Worm (Caenorhabditis elegans) whole organism, young adult: Measurements from ENCODE around the gene atln-1.
A peak's percentile ranks its signal among the peaks of the same experiment; 100 is the strongest.

Source experiments
- C17E4.6 ChIP-seq: fragments of 200-800 bp; sonication (Bioruptor generic); IDR thresholded peaks from 2 replicates; pipeline ENCODE4 v1.3.6; 2022; ENCODE audit warnings: missing genetic modification reagents, missing genetic modification characterization, missing compliant biosample characterization
- D2030.7 ChIP-seq: fragments of 200-800 bp; sonication (Bioruptor generic); IDR thresholded peaks from 2 replicates; pipeline ENCODE4 v1.3.6; 2022; ENCODE audit warnings: missing genetic modification reagents, missing genetic modification characterization, missing compliant biosample characterization
- F10E7.11 ChIP-seq: sonication (generic microtip); optimal IDR thresholded peaks from 2 replicates; lab custom pipeline; 2017; ENCODE audit warnings: mild to moderate bottlenecking, missing genetic modification characterization, moderate library complexity, missing compliant biosample characterization
- F22D6.2 ChIP-seq: sonication (generic microtip); optimal IDR thresholded peaks from 2 replicates; lab custom pipeline; 2016; ENCODE audit warnings: mild to moderate bottlenecking, missing genetic modification characterization, missing compliant biosample characterization
- F55B11.4 ChIP-seq: sonication (generic microtip); optimal IDR thresholded peaks from 2 replicates; lab custom pipeline; 2016; ENCODE audit warnings: missing compliant biosample characterization, missing genetic modification characterization, borderline replicate concordance; ENCODE audit not compliant: insufficient read depth
- F57C9.4 ChIP-seq: sonication (generic microtip); optimal IDR thresholded peaks from 2 replicates; lab custom pipeline; 2017; ENCODE audit warnings: mild to moderate bottlenecking, missing genetic modification characterization, missing compliant biosample characterization
- K11D2.4 ChIP-seq: fragments of 200-800 bp; sonication (Bioruptor generic); IDR thresholded peaks from 2 replicates; pipeline ENCODE4 v1.3.6; 2022; ENCODE audit warnings: missing genetic modification reagents, missing genetic modification characterization, missing compliant biosample characterization
- K12H6.12 ChIP-seq: fragments of 200-800 bp; sonication (Bioruptor generic); optimal IDR thresholded peaks from 2 replicates; lab custom pipeline; 2018; ENCODE audit warnings: mild to moderate bottlenecking, missing genetic modification characterization, missing compliant biosample characterization
- Y53G8AR.9 ChIP-seq: fragments of 200-800 bp; sonication (Bioruptor generic); conservative IDR thresholded peaks from 2 replicates; pipeline ENCODE4 v1.3.6; 2022; ENCODE audit warnings: missing genetic modification reagents, missing genetic modification characterization, missing compliant biosample characterization
- Y56A3A.18 ChIP-seq: fragments of 200-800 bp; sonication (Bioruptor generic); IDR thresholded peaks from 2 replicates; pipeline ENCODE4 v1.3.6; 2022; ENCODE audit warnings: missing genetic modification reagents, missing genetic modification characterization, missing compliant biosample characterization
- Y79H2A.3 ChIP-seq: fragments of 200-800 bp; sonication (Bioruptor generic); conservative IDR thresholded peaks from 2 replicates; pipeline ENCODE4 v1.3.6; 2022; ENCODE audit warnings: missing genetic modification reagents, missing genetic modification characterization, missing compliant biosample characterization
- ZK185.1 ChIP-seq: sonication (generic microtip); optimal IDR thresholded peaks from 2 replicates; lab custom pipeline; 2016; ENCODE audit warnings: mild to moderate bottlenecking, missing genetic modification characterization, missing compliant biosample characterization; ENCODE audit not compliant: poor library complexity, severe bottlenecking
- aptf-2 ChIP-seq: fragments of 200-800 bp; sonication (Bioruptor generic); conservative IDR thresholded peaks from 2 replicates; pipeline ENCODE4 v1.3.6; 2022; ENCODE audit warnings: missing genetic modification reagents, missing genetic modification characterization, missing compliant biosample characterization
- aptf-3 ChIP-seq: fragments of 200-800 bp; sonication (Bioruptor generic); IDR thresholded peaks from 2 replicates; pipeline ENCODE4 v1.3.6; 2022; ENCODE audit warnings: missing genetic modification characterization, missing compliant biosample characterization
- atf-7 ChIP-seq: sonication (generic microtip); optimal IDR thresholded peaks from 2 replicates; lab custom pipeline; 2017; ENCODE audit warnings: mild to moderate bottlenecking, missing genetic modification characterization, missing compliant biosample characterization
- attf-3 ChIP-seq: fragments of 200-800 bp; sonication (Bioruptor generic); conservative IDR thresholded peaks from 2 replicates; pipeline ENCODE4 v1.3.6; 2022; ENCODE audit warnings: missing genetic modification reagents, missing genetic modification characterization, missing compliant biosample characterization
- attf-5 ChIP-seq: fragments of 200-800 bp; sonication (Bioruptor generic); optimal IDR thresholded peaks from 2 replicates; lab custom pipeline; 2018; ENCODE audit warnings: mild to moderate bottlenecking, missing genetic modification characterization, missing compliant biosample characterization
- bed-1 ChIP-seq: fragments of 200-800 bp; sonication (Bioruptor generic); IDR thresholded peaks from 2 replicates; pipeline ENCODE4 v1.3.6; 2022; ENCODE audit warnings: missing genetic modification reagents, missing genetic modification characterization, missing compliant biosample characterization
- ccch-3 ChIP-seq: fragments of 200-800 bp; sonication (Bioruptor generic); optimal IDR thresholded peaks from 2 replicates; lab custom pipeline; 2018; ENCODE audit warnings: mild to moderate bottlenecking, missing genetic modification characterization, missing compliant biosample characterization
- cebp-1 ChIP-seq, 2 experiments: fragments of 200-800 bp in 1 of 2; sonication (Bioruptor generic) in 1 of 2; sonication (generic microtip) in 1 of 2; IDR thresholded peaks in 1 of 2; optimal IDR thresholded peaks in 1 of 2; 2 replicates each; pipeline versions ENCODE4 v1.3.6 to Lab custom; 2017 to 2022; ENCODE audit warnings: missing compliant biosample characterization in 2 of 2, missing genetic modification characterization in 2 of 2, mild to moderate bottlenecking in 1 of 2, missing genetic modification reagents in 1 of 2, moderate library complexity in 1 of 2
- ceh-100 ChIP-seq: fragments of 200-800 bp; sonication (Bioruptor generic); IDR thresholded peaks from 2 replicates; pipeline ENCODE4 v1.3.6; 2022; ENCODE audit warnings: missing genetic modification reagents, missing genetic modification characterization, missing compliant biosample characterization
- ceh-58 ChIP-seq: fragments of 200-800 bp; sonication (Bioruptor generic); IDR thresholded peaks from 2 replicates; pipeline ENCODE4 v1.3.6; 2022; ENCODE audit warnings: missing genetic modification characterization, missing compliant biosample characterization
- ceh-79 ChIP-seq: sonication (generic microtip); optimal IDR thresholded peaks from 2 replicates; lab custom pipeline; 2017; ENCODE audit warnings: mild to moderate bottlenecking, missing genetic modification characterization, missing compliant biosample characterization
- chd-7 ChIP-seq: sonication (generic microtip); optimal IDR thresholded peaks from 2 replicates; lab custom pipeline; 2016; ENCODE audit warnings: mild to moderate bottlenecking, missing genetic modification characterization, moderate library complexity, missing compliant biosample characterization
- die-1 ChIP-seq: sonication (generic microtip); optimal IDR thresholded peaks from 2 replicates; lab custom pipeline; 2016; ENCODE audit warnings: missing genotype, mild to moderate bottlenecking, missing genetic modification characterization, missing compliant biosample characterization
- dpff-1 ChIP-seq: sonication (generic microtip); optimal IDR thresholded peaks from 2 replicates; lab custom pipeline; 2017; ENCODE audit warnings: mild to moderate bottlenecking, missing genetic modification characterization, missing compliant biosample characterization
- efl-1 ChIP-seq: fragments of 150-350 bp; optimal IDR thresholded peaks from 2 replicates; lab custom pipeline; 2014; ENCODE audit warnings: missing biosample characterization, missing genetic modification reagents, missing genetic modification characterization
- fkh-3 ChIP-seq: sonication (generic microtip); optimal IDR thresholded peaks from 2 replicates; lab custom pipeline; 2016; ENCODE audit warnings: mild to moderate bottlenecking, missing genetic modification characterization, missing compliant biosample characterization
- hrde-1 ChIP-seq: sonication (generic microtip); optimal IDR thresholded peaks from 2 replicates; lab custom pipeline; 2016; ENCODE audit warnings: missing genetic modification characterization, mild to moderate bottlenecking, missing compliant biosample characterization, moderate library complexity, missing genotype, missing genetic modification reagents, borderline replicate concordance
- lag-1 ChIP-seq: fragments of 200-800 bp; sonication (Bioruptor generic); IDR thresholded peaks from 2 replicates; pipeline ENCODE4 v1.3.6; 2022; ENCODE audit warnings: missing genetic modification reagents, missing genetic modification characterization, missing compliant biosample characterization
- let-526 ChIP-seq: fragments of 200-800 bp; sonication (Bioruptor generic); IDR thresholded peaks from 2 replicates; pipeline ENCODE4 v1.3.6; 2022; ENCODE audit warnings: missing genetic modification reagents, missing genetic modification characterization, missing compliant biosample characterization
- lin-40 ChIP-seq: sonication (generic microtip); optimal IDR thresholded peaks from 2 replicates; lab custom pipeline; 2016; ENCODE audit warnings: missing genetic modification characterization, mild to moderate bottlenecking, missing compliant biosample characterization, missing genotype, missing genetic modification reagents
- lin-54 ChIP-seq: fragments of 200-800 bp; sonication (Bioruptor generic); optimal IDR thresholded peaks from 2 replicates; lab custom pipeline; 2018; ENCODE audit warnings: mild to moderate bottlenecking, missing genetic modification characterization, missing compliant biosample characterization
- madf-3 ChIP-seq: fragments of 200-800 bp; sonication (Bioruptor generic); IDR thresholded peaks from 2 replicates; pipeline ENCODE4 v1.3.6; 2022; ENCODE audit warnings: missing genetic modification reagents, missing genetic modification characterization, missing compliant biosample characterization
- madf-6 ChIP-seq: fragments of 200-800 bp; sonication (Bioruptor generic); IDR thresholded peaks from 2 replicates; pipeline ENCODE4 v1.3.6; 2022; ENCODE audit warnings: missing genetic modification reagents, missing genetic modification characterization, missing compliant biosample characterization
- nhr-90 ChIP-seq: sonication (generic microtip); optimal IDR thresholded peaks from 2 replicates; lab custom pipeline; 2016; ENCODE audit warnings: missing genotype, mild to moderate bottlenecking, missing genetic modification characterization, missing compliant biosample characterization
- repo-1 ChIP-seq: sonication (generic microtip); optimal IDR thresholded peaks from 2 replicates; lab custom pipeline; 2017; ENCODE audit warnings: mild to moderate bottlenecking, missing genetic modification characterization, missing compliant biosample characterization
- sdz-38 ChIP-seq: sonication (generic microtip); optimal IDR thresholded peaks from 2 replicates; lab custom pipeline; 2016; ENCODE audit warnings: missing genotype, missing genetic modification characterization, missing compliant biosample characterization
- sea-2 ChIP-seq: fragments of 200-800 bp; sonication (Bioruptor generic); IDR thresholded peaks from 2 replicates; pipeline ENCODE4 v1.3.6; 2022; ENCODE audit warnings: missing genetic modification characterization, missing compliant biosample characterization
- snpc-3.4 ChIP-seq: sonication (generic microtip); optimal IDR thresholded peaks from 2 replicates; lab custom pipeline; 2017; ENCODE audit warnings: missing genetic modification characterization, mild to moderate bottlenecking, missing compliant biosample characterization, antibody characterized with exemption, moderate library complexity, missing genotype, missing genetic modification reagents
- snpc-4 ChIP-seq, 5 experiments: fragments of 150-350 bp in 1 of 5; sonication (generic microtip) in 4 of 5; optimal IDR thresholded peaks; 2 replicates each; lab custom pipeline; 2014 to 2018; ENCODE audit warnings: missing genetic modification characterization in 5 of 5, missing biosample characterization in 3 of 5, antibody characterized with exemption in 2 of 5, mild to moderate bottlenecking in 2 of 5, missing compliant biosample characterization in 2 of 5, missing genotype in 2 of 5, moderate library complexity in 2 of 5, missing genetic modification reagents in 1 of 5
- sptf-2 ChIP-seq: fragments of 200-800 bp; sonication (Bioruptor generic); optimal IDR thresholded peaks from 2 replicates; lab custom pipeline; 2018; ENCODE audit warnings: mild to moderate bottlenecking, missing genetic modification characterization, missing compliant biosample characterization
- tbp1 ChIP-seq: fragments of 200-800 bp; sonication (Bioruptor generic); optimal IDR thresholded peaks from 2 replicates; lab custom pipeline; 2018; ENCODE audit warnings: mild to moderate bottlenecking, missing genetic modification characterization, missing compliant biosample characterization
- tlf-1 ChIP-seq: fragments of 200-800 bp; sonication (Bioruptor generic); optimal IDR thresholded peaks from 2 replicates; lab custom pipeline; 2018; ENCODE audit warnings: mild to moderate bottlenecking, missing genetic modification characterization, missing compliant biosample characterization
- unc-62 ChIP-seq: fragments of 150-350 bp; optimal IDR thresholded peaks from 2 replicates; lab custom pipeline; 2014; ENCODE audit warnings: missing biosample characterization, missing genetic modification reagents, missing genetic modification characterization
- zim-3 ChIP-seq: sonication (generic microtip); optimal IDR thresholded peaks from 2 replicates; lab custom pipeline; 2017; ENCODE audit warnings: mild to moderate bottlenecking, missing genetic modification characterization, moderate library complexity, missing compliant biosample characterization
- ztf-26 ChIP-seq: sonication (generic microtip); optimal IDR thresholded peaks from 2 replicates; lab custom pipeline; 2017; ENCODE audit warnings: missing genetic modification characterization, missing compliant biosample characterization

The atln-1 gene

ce11 chrIV:2765048-2765708 lies 23.3 kb upstream of the atln-1 start (continued):
- 0 out of 2 replicates have a peak, but pooled peaks have one; percentile 9 for TF ChIP-seq K11D2.4 (GFP tag; lab: Robert Waterston, UW)
- TF ChIP-seq aptf-3 (GFP tag; lab: Robert Waterston, UW): no peak
- no peak for TF ChIP-seq K12H6.12
- TF ChIP-seq sdz-38: no peak
- TF ChIP-seq ceh-58 (GFP tag; lab: Robert Waterston, UW): no peak
- no peak for TF ChIP-seq bed-1 (GFP tag; lab: Robert Waterston, UW)
- TF ChIP-seq F22D6.2 (tag; lab: Kevin White, UChicago): no peak
- peak; percentile 74 for TF ChIP-seq ztf-26
- peak; percentile 34 for TF ChIP-seq zim-3
- peak; percentile 7 for TF ChIP-seq lin-40 (tag; lab: Kevin White, UChicago)
- TF ChIP-seq efl-1 (GFP tag; lab: Kevin White, UChicago): no peak
- no peak for TF ChIP-seq ceh-100 (GFP tag; lab: Robert Waterston, UW)
- no peak for TF ChIP-seq hrde-1
- no peak for TF ChIP-seq let-526 (GFP tag; lab: Robert Waterston, UW)
- TF ChIP-seq Y53G8AR.9 (GFP tag; lab: Robert Waterston, UW): peak; percentile 29; the same call in 1 of the 2 replicates
- no peak for TF ChIP-seq aptf-2
- no peak for TF ChIP-seq attf-5 (GFP tag; lab: Kevin White, UChicago)
- no peak for TF ChIP-seq Y79H2A.3
- TF ChIP-seq F55B11.4 (tag; lab: Kevin White, UChicago): no peak
- peak; percentile 64 for TF ChIP-seq ceh-79 (tag; lab: Kevin White, UChicago)
- TF ChIP-seq ccch-3 (GFP tag; lab: Kevin White, UChicago): no peak
- no peak for TF ChIP-seq repo-1
- TF ChIP-seq lin-54 (GFP tag; lab: Kevin White, UChicago): no peak
- no peak for TF ChIP-seq nhr-90 (tag; lab: Kevin White, UChicago)
- TF ChIP-seq die-1: no peak
- TF ChIP-seq ZK185.1 (tag; lab: Kevin White, UChicago): no peak
- TF ChIP-seq tbp1: no peak
- TF ChIP-seq atf-7 (tag; lab: Kevin White, UChicago): no peak
- TF ChIP-seq dpff-1: peak; percentile 71
- TF ChIP-seq C17E4.6 (GFP tag; lab: Robert Waterston, UW): no peak
- no peak for TF ChIP-seq madf-3 (GFP tag; lab: Robert Waterston, UW)
- no peak for TF ChIP-seq F10E7.11 (tag; lab: Kevin White, UChicago)
- no peak for TF ChIP-seq snpc-3.4
- TF ChIP-seq D2030.7: no peak
- TF ChIP-seq sptf-2 (GFP tag; lab: Kevin White, UChicago): no peak
- TF ChIP-seq attf-3 (GFP tag; lab: Robert Waterston, UW): no peak
- no peak for TF ChIP-seq fkh-3 (tag; lab: Kevin White, UChicago)
- TF ChIP-seq sea-2 (GFP tag; lab: Robert Waterston, UW): no peak
- TF ChIP-seq tlf-1 (GFP tag; lab: Kevin White, UChicago): no peak
- TF ChIP-seq F57C9.4 (tag; lab: Kevin White, UChicago): peak; percentile 45
- TF ChIP-seq Y56A3A.18 (GFP tag; lab: Robert Waterston, UW): no peak
- peak; percentile 62 for TF ChIP-seq chd-7 (tag; lab: Kevin White, UChicago)
- no peak for TF ChIP-seq unc-62 (GFP tag; lab: Kevin White, UChicago)
- no peak for TF ChIP-seq madf-6 (GFP tag; lab: Robert Waterston, UW)
- no peak for TF ChIP-seq lag-1
- TF ChIP-seq cebp-1 (GFP tag; IDR thresholded peaks at IDR 0.05; lab: Robert Waterston, UW): no peak
- TF ChIP-seq cebp-1 (tag; optimal IDR thresholded peaks at IDR 0.05; lab: Kevin White, UChicago): peak; percentile 38
- TF ChIP-seq snpc-4 (GFP tag; optimal IDR thresholded peaks at IDR 0.05; lab: Kevin White, UChicago): no peak
- TF ChIP-seq snpc-4 (tag; optimal IDR thresholded peaks at IDR 0.05; lab: Kevin White, UChicago): no peak
